Worm (Caenorhabditis elegans) whole organism, young adult: Measurements from ENCODE around the gene clk-2.

ENCODE experiments used
- F37B4.10 ChIP-seq: fragments of 200-800 bp; sonication (Bioruptor generic); IDR thresholded peaks from 2 replicates; pipeline ENCODE4 v1.3.6; 2022; ENCODE audit warnings: missing genetic modification characterization, missing compliant biosample characterization
- bed-2 ChIP-seq: fragments of 200-800 bp; sonication (Bioruptor generic); IDR thresholded peaks from 2 replicates; pipeline ENCODE4 v1.3.6; 2022; ENCODE audit warnings: missing genetic modification reagents, missing genetic modification characterization, missing compliant biosample characterization
- lsl-1 ChIP-seq: fragments of 200-800 bp; sonication (Bioruptor generic); optimal IDR thresholded peaks from 2 replicates; lab custom pipeline; 2018; ENCODE audit warnings: mild to moderate bottlenecking, missing genetic modification characterization, moderate library complexity, missing compliant biosample characterization
- mxl-1 ChIP-seq: sonication (generic microtip); optimal IDR thresholded peaks from 2 replicates; lab custom pipeline; 2016; ENCODE audit warnings: missing genetic modification characterization, missing compliant biosample characterization
- nfya-2 ChIP-seq: fragments of 200-800 bp; sonication (Bioruptor generic); IDR thresholded peaks from 2 replicates; pipeline ENCODE4 v1.3.6; 2022; ENCODE audit warnings: missing genetic modification reagents, missing genetic modification characterization, missing compliant biosample characterization
- pha-4 ChIP-seq: fragments of 150-350 bp; sonication (generic microtip); optimal IDR thresholded peaks from 2 replicates; lab custom pipeline; 2014; ENCODE audit warnings: missing biosample characterization, missing genetic modification reagents, missing genetic modification characterization
- ztf-25 ChIP-seq: fragments of 200-800 bp; sonication (Bioruptor generic); IDR thresholded peaks from 2 replicates; pipeline ENCODE4 v1.3.6; 2022; ENCODE audit warnings: missing genetic modification reagents, missing genetic modification characterization, missing compliant biosample characterization

DNA sequence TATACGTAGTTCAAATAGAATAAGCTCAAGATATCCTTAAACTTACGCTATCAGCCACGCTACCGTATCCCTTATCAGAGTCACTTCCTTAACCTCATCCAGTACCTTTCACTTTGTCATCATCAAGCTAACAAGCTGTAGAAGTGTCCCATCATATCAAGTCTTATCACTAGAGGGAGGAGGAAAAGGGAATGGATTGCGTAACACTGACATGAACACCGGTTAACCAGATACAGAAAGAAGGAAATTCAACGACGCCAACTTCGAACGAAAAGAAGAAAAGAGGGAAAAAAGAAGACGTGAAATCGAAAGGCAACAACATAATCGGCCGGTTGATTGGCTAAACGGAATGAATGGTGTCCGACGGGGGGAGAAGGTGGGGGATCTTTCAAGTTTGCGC lies 28.3 kb downstream of the clk-2 start:
- no peak for TF ChIP-seq mxl-1 (tag; lab: Kevin White, UChicago)
- no peak for TF ChIP-seq F37B4.10 (GFP tag; lab: Robert Waterston, UW)
- TF ChIP-seq ztf-25 (GFP tag; lab: Robert Waterston, UW), result no peak
- TF ChIP-seq pha-4, result no peak
- TF ChIP-seq lsl-1 (GFP tag; lab: Kevin White, UChicago), result no peak
- no peak for TF ChIP-seq nfya-2
- no peak for TF ChIP-seq bed-2
